Fruit fly (Drosophila melanogaster) whole organism, embryonic: Measurements from ENCODE around the gene Ctr1B.

Source experiments
- Aef1 ChIP-seq: fragments of 200-800 bp; sonication (Bioruptor generic); IDR thresholded peaks from 3 replicates; pipeline ENCODE4 v1.3.6; 2022; ENCODE audit warnings: missing biosample characterization, missing genetic modification characterization
- CG12155 ChIP-seq: fragments of 200-800 bp; sonication (Bioruptor generic); optimal IDR thresholded peaks from 3 replicates; lab custom pipeline; 2016; ENCODE audit warnings: missing biosample characterization, missing genetic modification characterization
- CG12236 ChIP-seq: fragments of 200-800 bp; sonication (Bioruptor generic); optimal IDR thresholded peaks from 2 replicates; lab custom pipeline; 2016; ENCODE audit warnings: missing biosample characterization, missing genetic modification characterization
- CG12659 ChIP-seq: fragments of 200-800 bp; sonication (Bioruptor generic); optimal IDR thresholded peaks from 3 replicates; lab custom pipeline; 2017; ENCODE audit warnings: mild to moderate bottlenecking, missing biosample characterization, missing genetic modification reagents, missing genetic modification characterization
- CG14965 ChIP-seq: fragments of 200-800 bp; sonication (Bioruptor generic); optimal IDR thresholded peaks from 2 replicates; lab custom pipeline; 2016; ENCODE audit warnings: missing biosample characterization, missing genetic modification characterization, borderline replicate concordance
- CG15479 ChIP-seq: fragments of 200-800 bp; sonication (Bioruptor generic); optimal IDR thresholded peaks from 3 replicates; lab custom pipeline; 2019; ENCODE audit warnings: missing biosample characterization, mild to moderate bottlenecking, missing genetic modification characterization, moderate library complexity
- CG15696 ChIP-seq: fragments of 200-800 bp; sonication (Bioruptor generic); optimal IDR thresholded peaks from 2 replicates; lab custom pipeline; 2019; ENCODE audit warnings: missing biosample characterization, mild to moderate bottlenecking, missing genetic modification characterization, moderate library complexity
- CG18476 ChIP-seq: fragments of 200-800 bp; sonication (Bioruptor generic); optimal IDR thresholded peaks from 2 replicates; lab custom pipeline; 2016; ENCODE audit warnings: missing biosample characterization, mild to moderate bottlenecking, missing genetic modification characterization
- CG18764 ChIP-seq: fragments of 200-800 bp; sonication (Bioruptor generic); optimal IDR thresholded peaks from 3 replicates; lab custom pipeline; 2016; ENCODE audit warnings: missing biosample characterization, missing genetic modification characterization
- CG2116 ChIP-seq: fragments of 200-800 bp; sonication (Bioruptor generic); optimal IDR thresholded peaks from 3 replicates; lab custom pipeline; 2018; ENCODE audit warnings: missing biosample characterization, mild to moderate bottlenecking, missing genetic modification characterization
- CG32532 ChIP-seq: fragments of 200-800 bp; sonication (Bioruptor generic); IDR thresholded peaks from 2 replicates; pipeline ENCODE4 v1.3.6; 2022; ENCODE audit warnings: missing biosample characterization, missing genetic modification characterization
- CG3281 ChIP-seq: fragments of 200-800 bp; sonication (Bioruptor generic); optimal IDR thresholded peaks from 3 replicates; lab custom pipeline; 2017; ENCODE audit warnings: missing biosample characterization, mild to moderate bottlenecking, missing genetic modification characterization
- CG3407 ChIP-seq: fragments of 200-800 bp; sonication (Bioruptor generic); optimal IDR thresholded peaks from 2 replicates; lab custom pipeline; 2018; ENCODE audit warnings: missing biosample characterization, mild to moderate bottlenecking, missing genetic modification characterization
- CG3847 ChIP-seq: fragments of 200-800 bp; sonication (Bioruptor generic); IDR thresholded peaks from 2 replicates; pipeline ENCODE4 v1.3.6; 2022; ENCODE audit warnings: missing biosample characterization, missing genetic modification characterization
- CG4424 ChIP-seq: fragments of 200-800 bp; sonication (Bioruptor generic); optimal IDR thresholded peaks from 3 replicates; lab custom pipeline; 2016; ENCODE audit warnings: missing biosample characterization, missing genetic modification characterization
- CG6765 ChIP-seq: fragments of 200-800 bp; sonication (Bioruptor generic); optimal IDR thresholded peaks from 3 replicates; lab custom pipeline; 2017; ENCODE audit warnings: missing biosample characterization, mild to moderate bottlenecking, missing genetic modification characterization
- CG8924 ChIP-seq: fragments of 200-800 bp; optimal IDR thresholded peaks from 3 replicates; lab custom pipeline; 2019; ENCODE audit warnings: missing biosample characterization, mild to moderate bottlenecking, missing genetic modification characterization, moderate library complexity
- CG9727 ChIP-seq: fragments of 200-800 bp; sonication (Bioruptor generic); optimal IDR thresholded peaks from 3 replicates; lab custom pipeline; 2017; ENCODE audit warnings: missing biosample characterization, mild to moderate bottlenecking, missing genetic modification characterization
- Dref ChIP-seq: fragments of 200-800 bp; sonication (Bioruptor generic); IDR thresholded peaks from 2 replicates; pipeline ENCODE4 v1.3.6; 2022; ENCODE audit warnings: missing biosample characterization, missing genetic modification characterization
- Hr51 ChIP-seq, 2 experiments: fragments of 200-800 bp; sonication (Bioruptor generic); optimal IDR thresholded peaks; 2 replicates in 1 of 2; 3 replicates in 1 of 2; lab custom pipeline; 2016 to 2018; ENCODE audit warnings: missing biosample characterization in 2 of 2, missing genetic modification characterization in 2 of 2, mild to moderate bottlenecking in 1 of 2, moderate library complexity in 1 of 2
- Oaz ChIP-seq: fragments of 200-800 bp; sonication (Bioruptor generic); IDR thresholded peaks from 2 replicates; pipeline ENCODE4 v1.3.6; 2022; ENCODE audit warnings: missing biosample characterization, missing genetic modification characterization
- Optix ChIP-seq: fragments of 200-800 bp; sonication (Bioruptor generic); IDR thresholded peaks from 3 replicates; pipeline ENCODE4 v1.3.6; 2022; ENCODE audit warnings: missing biosample characterization, missing genetic modification characterization
- Ravus ChIP-seq: fragments of 200-800 bp; sonication (Bioruptor generic); IDR thresholded peaks from 2 replicates; pipeline ENCODE4 v1.3.6; 2022; ENCODE audit warnings: missing biosample characterization, missing genetic modification characterization
- Sin3A ChIP-seq: fragments of >200 bp; optimal IDR thresholded peaks from 2 replicates; lab custom pipeline; 2018
- Spps ChIP-seq: fragments of 200-800 bp; sonication (Bioruptor generic); optimal IDR thresholded peaks from 2 replicates; lab custom pipeline; 2018; ENCODE audit warnings: missing biosample characterization, mild to moderate bottlenecking, missing genetic modification characterization
- ac ChIP-seq: fragments of 200-800 bp; sonication (Bioruptor generic); optimal IDR thresholded peaks from 3 replicates; lab custom pipeline; 2017; ENCODE audit warnings: missing biosample characterization, mild to moderate bottlenecking, missing genetic modification characterization
- aop ChIP-seq: fragments of 200-800 bp; sonication (Bioruptor generic); IDR thresholded peaks from 2 replicates; pipeline ENCODE4 v1.3.6; 2022; ENCODE audit warnings: missing biosample characterization, missing genetic modification characterization
- bbx ChIP-seq: fragments of 200-800 bp; sonication (Bioruptor generic); IDR thresholded peaks from 2 replicates; pipeline ENCODE4 v1.3.6; 2022; ENCODE audit warnings: missing biosample characterization, missing genetic modification characterization; ENCODE audit not compliant: partially characterized antibody
- br ChIP-seq: fragments of >200 bp; optimal IDR thresholded peaks from 2 replicates; lab custom pipeline; 2017
- cg ChIP-seq: fragments of 200-800 bp; sonication (Bioruptor generic); optimal IDR thresholded peaks from 3 replicates; lab custom pipeline; 2019; ENCODE audit warnings: missing biosample characterization, mild to moderate bottlenecking, missing genetic modification characterization, moderate library complexity
- croc ChIP-seq: fragments of 200-800 bp; sonication (Bioruptor generic); conservative IDR thresholded peaks from 3 replicates; pipeline ENCODE4 v1.3.6; 2022; ENCODE audit warnings: missing biosample characterization, missing genetic modification characterization
- fd102C ChIP-seq: fragments of 200-800 bp; sonication (Bioruptor generic); optimal IDR thresholded peaks from 2 replicates; lab custom pipeline; 2018; ENCODE audit warnings: missing biosample characterization, mild to moderate bottlenecking, missing genetic modification characterization, moderate library complexity
- jing ChIP-seq: fragments of 200-800 bp; sonication (Bioruptor generic); optimal IDR thresholded peaks from 2 replicates; lab custom pipeline; 2018; ENCODE audit warnings: missing biosample characterization, mild to moderate bottlenecking, missing genetic modification characterization
- kni ChIP-seq: fragments of 200-800 bp; sonication (Bioruptor generic); optimal IDR thresholded peaks from 3 replicates; lab custom pipeline; 2017; ENCODE audit warnings: mild to moderate bottlenecking, missing biosample characterization, missing genetic modification reagents, missing genetic modification characterization
- maf-S ChIP-seq: fragments of 200-800 bp; sonication (Bioruptor generic); optimal IDR thresholded peaks from 2 replicates; lab custom pipeline; 2016; ENCODE audit warnings: missing biosample characterization, missing genetic modification characterization
- otp ChIP-seq: fragments of 200-800 bp; sonication (Bioruptor generic); IDR thresholded peaks from 3 replicates; pipeline ENCODE4, ENCODE4 v1.3.6; 2022; ENCODE audit warnings: missing biosample characterization, missing genetic modification characterization
- prd ChIP-seq, 3 experiments: fragments of >200 bp in 2 of 3; fragments of 200-800 bp in 1 of 3; sonication (Bioruptor generic) in 1 of 3; optimal IDR thresholded peaks in 2 of 3; IDR thresholded peaks in 1 of 3; 2 replicates in 2 of 3; 3 replicates in 1 of 3; pipeline versions ENCODE4 v1.3.6 to Lab custom; 2017 to 2022; ENCODE audit warnings: missing biosample characterization in 1 of 3, missing genetic modification characterization in 1 of 3
- repo ChIP-seq: fragments of 200-800 bp; sonication (Bioruptor generic); optimal IDR thresholded peaks from 2 replicates; lab custom pipeline; 2016; ENCODE audit warnings: missing biosample characterization, missing genetic modification characterization
- tll ChIP-seq, 2 experiments: fragments of 200-800 bp in 1 of 2; fragments of >200 bp in 1 of 2; sonication (Bioruptor generic) in 1 of 2; optimal IDR thresholded peaks; 2 replicates each; lab custom pipeline; 2017 to 2019; ENCODE audit warnings: missing biosample characterization in 2 of 2, missing genetic modification characterization in 2 of 2, mild to moderate bottlenecking in 1 of 2, moderate library complexity in 1 of 2
- vnd ChIP-seq: fragments of 200-800 bp; sonication (Bioruptor generic); IDR thresholded peaks from 3 replicates; pipeline ENCODE4 v1.3.6; 2022; ENCODE audit warnings: missing biosample characterization, missing genetic modification characterization; ENCODE audit not compliant: partially characterized antibody
- zen ChIP-seq: fragments of 200-800 bp; sonication (Bioruptor generic); optimal IDR thresholded peaks from 3 replicates; lab custom pipeline; 2018; ENCODE audit warnings: missing biosample characterization, mild to moderate bottlenecking, missing genetic modification characterization, moderate library complexity
- zfh2 ChIP-seq: fragments of 200-800 bp; sonication (Bioruptor generic); optimal IDR thresholded peaks from 2 replicates; lab custom pipeline; 2016; ENCODE audit warnings: missing biosample characterization, missing genetic modification characterization

Gene Ctr1B

DNA sequence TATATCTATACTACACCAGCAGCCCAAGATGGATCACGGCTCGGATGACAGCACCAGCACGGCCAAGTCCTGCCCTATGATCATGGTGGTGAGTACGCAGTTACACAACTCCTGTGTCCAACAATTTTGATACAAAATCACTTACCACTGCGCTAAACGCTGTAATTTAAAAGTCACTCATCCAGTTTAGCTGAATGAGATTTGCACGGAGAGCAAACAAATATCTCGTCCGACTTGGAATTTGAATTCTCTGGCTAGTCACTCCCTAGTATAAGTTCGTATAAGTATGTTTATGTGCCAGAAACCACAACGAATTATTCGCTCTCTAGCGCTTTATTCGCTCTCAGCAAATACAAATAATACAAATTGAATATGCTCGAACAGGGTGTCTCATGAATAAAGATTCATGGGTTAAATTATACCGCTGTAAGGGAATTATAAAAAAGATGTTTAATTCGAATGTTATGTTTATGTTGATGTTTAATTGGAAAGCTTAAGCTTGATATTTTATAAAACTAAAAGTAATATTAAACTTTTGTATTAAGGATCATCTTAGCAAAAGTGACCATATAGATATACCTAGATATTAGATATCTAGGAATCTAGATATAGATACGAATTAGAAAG lies 410 bp downstream of the Ctr1B start (continued):
- TF ChIP-seq CG32532 (GFP tag; lab: Robert Waterston, UW) (peak; percentile 48; the same call in 1 of the 2 replicates), CG8924 (tag; lab: Kevin White, UChicago) (peak; percentile 25), CG12659 (GFP tag; lab: Kevin White, UChicago) (peak; percentile 12)

DNA sequence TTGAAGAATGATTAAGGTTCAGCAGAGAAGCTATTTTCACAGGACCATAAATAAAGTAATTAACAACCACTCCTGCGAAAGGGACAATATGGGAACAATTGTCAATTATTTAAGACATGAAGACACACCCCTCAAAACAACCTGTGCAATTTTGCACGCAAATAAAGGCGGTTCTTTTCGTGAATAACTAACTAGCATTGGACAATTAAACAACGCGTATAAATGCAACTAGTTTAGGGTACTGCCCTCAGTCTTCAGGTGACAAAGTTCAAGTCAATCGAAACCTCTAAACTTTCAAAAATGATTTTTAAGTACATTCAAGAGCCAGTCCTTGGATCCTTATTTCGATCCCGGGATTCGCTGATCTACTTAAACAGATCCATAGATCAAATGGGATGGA lies 4.0 kb downstream of the Ctr1B start, which contains the start of gene Or85a:
Or85a (plus strand) TSS at position 301 of the 400 bp plus-strand sequence.
- TF ChIP-seq Oaz (GFP tag; lab: Robert Waterston, UW): no peak
- TF ChIP-seq repo: no peak
- no peak for TF ChIP-seq CG3847 (GFP tag; lab: Robert Waterston, UW)
- no peak for TF ChIP-seq Ravus (GFP tag; lab: Robert Waterston, UW)
- TF ChIP-seq maf-S: no peak
- no peak for TF ChIP-seq CG4424
- no peak for TF ChIP-seq Spps
- TF ChIP-seq otp: no peak

DNA sequence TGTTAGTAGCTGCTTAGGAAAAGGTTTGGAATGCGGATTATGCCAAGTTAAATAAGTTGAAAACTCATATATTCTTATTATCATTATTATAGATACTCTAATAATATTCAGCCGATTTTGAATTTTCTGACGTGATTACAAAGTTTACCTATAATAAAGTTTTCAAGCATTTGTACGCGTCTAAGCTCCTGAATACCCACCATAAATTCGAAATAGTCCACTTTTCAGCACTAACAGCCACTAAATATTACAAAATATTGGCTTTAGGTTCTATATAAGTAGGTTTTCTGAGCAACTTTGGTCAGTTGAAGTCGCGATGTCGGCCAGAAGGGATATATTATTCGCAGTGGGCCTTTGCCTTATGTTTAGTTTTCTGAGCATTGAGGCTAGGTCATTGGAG lies 6.6 kb downstream of the Ctr1B start, which contains the start of gene CG7443:
CG7443 (plus strand) TSS at position 301 of the 400 bp plus-strand sequence.
- TF ChIP-seq CG12236: no peak
- TF ChIP-seq Sin3A (lab: Kevin White, UChicago): no peak
- TF ChIP-seq Hr51 (GFP tag; optimal IDR thresholded peaks at IDR 0.05; lab: Kevin White, UChicago): no peak
- no peak for TF ChIP-seq CG3407 (GFP tag; lab: Kevin White, UChicago)
- TF ChIP-seq CG6765 (GFP tag; lab: Kevin White, UChicago): no peak
- TF ChIP-seq CG3281 (GFP tag; lab: Kevin White, UChicago): no peak
- no peak for TF ChIP-seq kni
- no peak for TF ChIP-seq Aef1
- TF ChIP-seq prd (optimal IDR thresholded peaks at IDR 0.05; lab: Kevin White, UChicago): no peak
- no peak for TF ChIP-seq prd (GFP tag; IDR thresholded peaks at IDR 0.05; lab: Robert Waterston, UW)
- TF ChIP-seq Spps: no peak
- no peak for TF ChIP-seq CG14965 (GFP tag; lab: Kevin White, UChicago)
- no peak for TF ChIP-seq bbx (GFP tag; lab: Robert Waterston, UW)
- TF ChIP-seq vnd: no peak
- TF ChIP-seq croc (GFP tag; lab: Robert Waterston, UW): no peak
- no peak for TF ChIP-seq aop (GFP tag; lab: Robert Waterston, UW)
- TF ChIP-seq cg: no peak
- no peak for TF ChIP-seq CG2116 (GFP tag; lab: Kevin White, UChicago)
- TF ChIP-seq Dref (GFP tag; lab: Robert Waterston, UW): no peak
- no peak for TF ChIP-seq CG18764
- TF ChIP-seq Optix (GFP tag; lab: Robert Waterston, UW): no peak

DNA sequence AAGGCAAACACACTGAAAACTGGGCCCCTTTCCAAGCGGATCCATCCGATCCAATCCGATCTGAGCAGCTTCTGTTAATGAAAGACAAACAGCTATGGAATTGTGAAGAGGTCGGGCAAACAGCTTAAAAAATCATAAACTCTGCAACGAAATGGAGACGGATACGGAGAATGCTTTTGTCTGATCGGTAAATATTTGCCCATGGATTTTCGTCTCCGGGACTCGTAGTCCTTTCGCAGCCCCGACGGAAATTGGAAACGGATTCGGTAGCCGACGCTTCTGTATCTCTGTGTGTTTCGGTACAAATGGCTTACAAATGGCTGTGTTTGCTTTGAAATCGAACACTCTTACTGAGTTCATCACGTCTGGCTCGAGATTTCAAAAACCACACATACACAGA lies 9.5 kb downstream of the Ctr1B start:
- peak; percentile 36 for TF ChIP-seq ac (GFP tag; lab: Kevin White, UChicago)
- TF ChIP-seq br: no peak
- TF ChIP-seq CG15479: no peak
- TF ChIP-seq croc (GFP tag; lab: Robert Waterston, UW): no peak
- no peak for TF ChIP-seq zfh2
- peak; percentile 23 for TF ChIP-seq kni
- peak; percentile 39 for TF ChIP-seq CG15696
- TF ChIP-seq zen (tag; lab: Kevin White, UChicago): peak; percentile 6
- no peak for TF ChIP-seq CG12155
- peak in 1 of 2 experiments; percentile 85 for TF ChIP-seq tll (GFP tag; optimal IDR thresholded peaks at IDR 0.05; lab: Kevin White, UChicago)
- no peak for TF ChIP-seq jing (GFP tag; lab: Kevin White, UChicago)
- TF ChIP-seq CG18476 (GFP tag; lab: Kevin White, UChicago): no peak
- peak; percentile 57 for TF ChIP-seq fd102C (GFP tag; lab: Kevin White, UChicago)
- peak; percentile 20 for TF ChIP-seq CG9727 (GFP tag; lab: Kevin White, UChicago)
